Fruit fly (Drosophila melanogaster): ENCODE data around the gene Sgs7.

Gene Sgs7

DNA sequence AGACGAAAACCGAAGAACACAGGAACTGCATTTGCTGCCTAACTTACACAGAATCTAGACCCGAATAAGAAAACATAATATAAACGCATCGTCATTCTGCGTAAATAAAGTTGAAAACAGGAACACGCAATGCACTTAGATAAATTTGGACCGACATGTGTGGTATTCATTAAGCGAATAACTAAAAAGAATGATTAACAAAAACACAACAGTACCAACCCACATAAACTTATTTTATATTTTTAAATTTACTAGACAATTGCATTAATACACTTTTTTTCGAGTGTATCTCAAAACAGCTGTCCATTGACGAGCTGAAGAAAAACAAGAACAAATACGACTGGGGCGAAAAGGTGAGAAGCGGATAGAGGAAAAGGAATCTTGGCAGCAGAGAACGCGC lies 44.7 kb downstream of the Sgs7 start (continued):
- TF ChIP-seq CG11247 (GFP tag; IDR thresholded peaks at IDR 0.05) (peak; percentile 50; the same call in 1 of the 2 replicates), trh (GFP tag; optimal IDR thresholded peaks at IDR 0.05) (peak; percentile 15), usp (GFP tag; optimal IDR thresholded peaks at IDR 0.05) (no peak), Lpt (GFP tag; optimal IDR thresholded peaks at IDR 0.05) (no peak), Dad (GFP tag; optimal IDR thresholded peaks at IDR 0.05) (peak; percentile 67), Dbx (GFP tag; IDR thresholded peaks at IDR 0.05) (0 out of 3 replicates have a peak, but pooled peaks have one; percentile 11), CG11093 (GFP tag; IDR thresholded peaks at IDR 0.05) (peak; percentile 62; the same call in 1 of the 3 replicates), CG9215 (GFP tag; IDR thresholded peaks at IDR 0.05) (peak; percentile 47; the same call in 1 of the 2 replicates), fd96Cb (tag; optimal IDR thresholded peaks at IDR 0.05) (peak; percentile 91), scrt (GFP tag; optimal IDR thresholded peaks at IDR 0.05) (peak; percentile 50), eyg (GFP tag; optimal IDR thresholded peaks at IDR 0.05) (no peak), hb (GFP tag; IDR thresholded peaks at IDR 0.05; ENCODE audit: partially characterized antibody) (no peak), CG12071 (GFP tag; optimal IDR thresholded peaks at IDR 0.05) (peak; percentile 29), CG17186 (GFP tag; optimal IDR thresholded peaks at IDR 0.05) (peak; percentile 52), CG34376 (GFP tag; optimal IDR thresholded peaks at IDR 0.05) (no peak), Kr (GFP tag; optimal IDR thresholded peaks at IDR 0.05) (peak; percentile 58), croc (GFP tag; conservative IDR thresholded peaks at IDR 0.05) (peak; percentile 79), CG33213 (GFP tag; optimal IDR thresholded peaks at IDR 0.05) (peak; percentile 64), Sry-δ (GFP tag; optimal IDR thresholded peaks at IDR 0.05) (peak; percentile 13), dmrt11E (tag; optimal IDR thresholded peaks at IDR 0.05) (peak; percentile 97), CG6854 (GFP tag; optimal IDR thresholded peaks at IDR 0.05) (peak; percentile 11), crol (GFP tag; IDR thresholded peaks at IDR 0.05) (no peak), jumu (GFP tag; optimal IDR thresholded peaks at IDR 0.05) (peak; percentile 66), Nf-YA (GFP tag; IDR thresholded peaks at IDR 0.05) (0 out of 2 replicates have a peak, but pooled peaks have one; percentile 40), Hsf (GFP tag; optimal IDR thresholded peaks at IDR 0.05) (peak; percentile 86), CG13624 (GFP tag; optimal IDR thresholded peaks at IDR 0.05) (peak; percentile 48), CG15479 (GFP tag; optimal IDR thresholded peaks at IDR 0.05) (peak; percentile 55), CG12659 (GFP tag; optimal IDR thresholded peaks at IDR 0.05) (peak; percentile 72), Xrp1 (GFP tag; IDR thresholded peaks at IDR 0.05) (peak; percentile 97), CG4820 (GFP tag; optimal IDR thresholded peaks at IDR 0.05) (peak; percentile 89), CG15696 (tag; optimal IDR thresholded peaks at IDR 0.05) (peak; percentile 96), aop (GFP tag; IDR thresholded peaks at IDR 0.05) (peak; percentile 63; the same call in 1 of the 2 replicates), Dfd (GFP tag; optimal IDR thresholded peaks at IDR 0.05) (no peak), CG34422 (GFP tag; IDR thresholded peaks at IDR 0.05) (peak; percentile 85), knrl (GFP tag; IDR thresholded peaks at IDR 0.05; ENCODE audit: partially characterized antibody) (no peak), sc (optimal IDR thresholded peaks at IDR 0.05) (no peak), sc (GFP tag; optimal IDR thresholded peaks at IDR 0.05) (peak; percentile 91), CG17361 (GFP tag; IDR thresholded peaks at IDR 0.05) (peak; percentile 91), E2f2 (GFP tag; IDR thresholded peaks at IDR 0.05) (peak; percentile 40; the same call in 1 of the 2 replicates), Trl (optimal IDR thresholded peaks at IDR 0.05) (no peak), Trl (GFP tag; optimal IDR thresholded peaks at IDR 0.05) (peak; percentile 73), CG18619 (GFP tag; optimal IDR thresholded peaks at IDR 0.05) (peak; percentile 72), bsh (GFP tag; optimal IDR thresholded peaks at IDR 0.05) (peak in 1 of 2 experiments; percentile 94), zf30C (GFP tag; optimal IDR thresholded peaks at IDR 0.05) (peak; percentile 89), Mrtf (GFP tag; IDR thresholded peaks at IDR 0.05) (peak; percentile 61; the same call in 2 of the 3 replicates), en (GFP tag; optimal IDR thresholded peaks at IDR 0.05) (peak; percentile 2), sisA (GFP tag; IDR thresholded peaks at IDR 0.05) (peak; percentile 79), CG4854 (GFP tag; optimal IDR thresholded peaks at IDR 0.05) (peak; percentile 74), BtbVII (GFP tag; optimal IDR thresholded peaks at IDR 0.05) (peak; percentile 49), B-H1 (GFP tag; IDR thresholded peaks at IDR 0.05) (peak; percentile 56; the same call in 1 of the 3 replicates), fu2 (GFP tag; optimal IDR thresholded peaks at IDR 0.05) (peak; percentile 11), ato (GFP tag; IDR thresholded peaks at IDR 0.05; ENCODE audit: partially characterized antibody) (no peak)
